Fruit fly (Drosophila melanogaster) whole organism: ENCODE data around the gene CG31717.

Source experiments
- CG8478 ChIP-seq: fragments of >200 bp; optimal IDR thresholded peaks from 2 replicates; lab custom pipeline; 2018; ENCODE audit warnings: inconsistent platforms
- Dll ChIP-seq: fragments of >200 bp; optimal IDR thresholded peaks from 2 replicates; lab custom pipeline; 2017
- EcR ChIP-seq, 2 experiments: fragments of >200 bp; optimal IDR thresholded peaks; 2 replicates each; lab custom pipeline; 2017; ENCODE audit warnings: missing biosample characterization in 2 of 2, missing genetic modification characterization in 2 of 2, missing genetic modification reagents in 2 of 2
- pan ChIP-seq: fragments of >200 bp; optimal IDR thresholded peaks from 2 replicates; lab custom pipeline; 2017
- psq ChIP-seq: fragments of >200 bp; optimal IDR thresholded peaks from 2 replicates; lab custom pipeline; 2017
- usp ChIP-seq: fragments of >200 bp; optimal IDR thresholded peaks from 2 replicates; lab custom pipeline; 2017; ENCODE audit warnings: missing biosample characterization, missing genetic modification characterization, mixed read lengths

CG31717 gene

dm6 chr2L:10263343-10263744 lies 12.8 kb downstream of the CG31717 start, which contains the start of gene Rsf1:
TSS of gene Rsf1 (minus strand) at chr2L:10263554.
- TF ChIP-seq EcR (GFP tag; optimal IDR thresholded peaks at IDR 0.05; lab: Kevin White, UChicago), result no peak
- no peak for TF ChIP-seq psq (lab: Kevin White, UChicago)
- TF ChIP-seq usp (GFP tag; lab: Kevin White, UChicago), result no peak
- no peak for TF ChIP-seq pan (lab: Kevin White, UChicago)
- TF ChIP-seq Dll (lab: Kevin White, UChicago), result no peak

dm6 chr2L:10263830-10264634 lies 13.5 kb downstream of the CG31717 start, which contains the start of gene REPTOR-BP:
TSS of gene REPTOR-BP (plus strand) at chr2L:10264125.
- TF ChIP-seq EcR (GFP tag; optimal IDR thresholded peaks at IDR 0.05; lab: Kevin White, UChicago), result no peak
- no peak for TF ChIP-seq psq (lab: Kevin White, UChicago)
- no peak for TF ChIP-seq pan (lab: Kevin White, UChicago)
- TF ChIP-seq Dll (lab: Kevin White, UChicago), result no peak
- TF ChIP-seq usp (GFP tag; lab: Kevin White, UChicago), result no peak
- no peak for TF ChIP-seq CG8478 (lab: Kevin White, UChicago)

- TF ChIP-seq EcR (GFP tag; optimal IDR thresholded peaks at IDR 0.05; lab: Kevin White, UChicago) (no peak), psq (lab: Kevin White, UChicago) (no peak), Dll (lab: Kevin White, UChicago) (no peak), CG8478 (lab: Kevin White, UChicago) (no peak), pan (lab: Kevin White, UChicago) (no peak), usp (GFP tag; lab: Kevin White, UChicago) (no peak)
Measured at dm6 chr2L:10265129-10265528, 14.6 kb downstream of the CG31717 start, which contains the start of gene Mob3. TSS of gene Mob3 (plus strand) at chr2L:10265336.

- TF ChIP-seq usp (GFP tag; lab: Kevin White, UChicago), result no peak
- TF ChIP-seq Dll (lab: Kevin White, UChicago), result no peak
- no peak for TF ChIP-seq CG8478 (lab: Kevin White, UChicago)
- TF ChIP-seq psq (lab: Kevin White, UChicago), result no peak
- no peak for TF ChIP-seq pan (lab: Kevin White, UChicago)
- TF ChIP-seq EcR (GFP tag; optimal IDR thresholded peaks at IDR 0.05; lab: Kevin White, UChicago), result no peak
Measured at dm6 chr2L:10266511-10266910, 16.0 kb downstream of the CG31717 start, which contains the start of gene CG4953. TSS of gene CG4953 (plus strand) at chr2L:10266703.

dm6 chr2L:10268688-10269087 lies 18.2 kb downstream of the CG31717 start, which contains the start of gene CG4957:
TSS of gene CG4957 (plus strand) at chr2L:10268872.
- no peak for TF ChIP-seq Dll (lab: Kevin White, UChicago)
- TF ChIP-seq CG8478 (lab: Kevin White, UChicago), result no peak
- no peak for TF ChIP-seq EcR (GFP tag; optimal IDR thresholded peaks at IDR 0.05; lab: Kevin White, UChicago)

- no peak for TF ChIP-seq psq (lab: Kevin White, UChicago)
- TF ChIP-seq usp (GFP tag; lab: Kevin White, UChicago), result no peak
- no peak for TF ChIP-seq pan (lab: Kevin White, UChicago)
- TF ChIP-seq Dll (lab: Kevin White, UChicago), result no peak
- no peak for TF ChIP-seq CG8478 (lab: Kevin White, UChicago)
- TF ChIP-seq EcR (GFP tag; optimal IDR thresholded peaks at IDR 0.05; lab: Kevin White, UChicago), result no peak
Measured at dm6 chr2L:10269854-10270253, 19.3 kb downstream of the CG31717 start, which contains the start of gene Mulk. TSS of gene Mulk (plus strand) at chr2L:10270051.

dm6 chr2L:10272224-10272623 lies 21.7 kb downstream of the CG31717 start, which contains the start of gene trk:
TSS of gene trk (minus strand) at chr2L:10272324.
- TF ChIP-seq pan (lab: Kevin White, UChicago), result no peak
- TF ChIP-seq usp (GFP tag; lab: Kevin White, UChicago), result no peak
- TF ChIP-seq Dll (lab: Kevin White, UChicago), result no peak
- no peak for TF ChIP-seq CG8478 (lab: Kevin White, UChicago)
- TF ChIP-seq psq (lab: Kevin White, UChicago), result no peak
- TF ChIP-seq EcR (GFP tag; optimal IDR thresholded peaks at IDR 0.05; lab: Kevin White, UChicago), result no peak

- TF ChIP-seq CG8478 (lab: Kevin White, UChicago), result no peak
- TF ChIP-seq pan (lab: Kevin White, UChicago), result no peak
Measured at dm6 chr2L:10276436-10276835, 25.9 kb downstream of the CG31717 start.

- TF ChIP-seq usp (GFP tag; lab: Kevin White, UChicago) (no peak), psq (lab: Kevin White, UChicago) (no peak), EcR (GFP tag; optimal IDR thresholded peaks at IDR 0.05; lab: Kevin White, UChicago) (no peak), CG8478 (lab: Kevin White, UChicago) (no peak), pan (lab: Kevin White, UChicago) (no peak), Dll (lab: Kevin White, UChicago) (no peak)
Measured at dm6 chr2L:10276846-10277245, 26.3 kb downstream of the CG31717 start.

dm6 chr2L:10277362-10277761 lies 26.8 kb downstream of the CG31717 start:
- TF ChIP-seq Dll (lab: Kevin White, UChicago) (no peak), usp (GFP tag; lab: Kevin White, UChicago) (no peak), CG8478 (lab: Kevin White, UChicago) (no peak), EcR (GFP tag; optimal IDR thresholded peaks at IDR 0.05; lab: Kevin White, UChicago) (no peak), pan (lab: Kevin White, UChicago) (no peak), psq (lab: Kevin White, UChicago) (no peak)

- TF ChIP-seq Dll (lab: Kevin White, UChicago) (no peak), pan (lab: Kevin White, UChicago) (no peak), usp (GFP tag; lab: Kevin White, UChicago) (no peak), EcR (GFP tag; optimal IDR thresholded peaks at IDR 0.05; lab: Kevin White, UChicago) (no peak), psq (lab: Kevin White, UChicago) (no peak), CG8478 (lab: Kevin White, UChicago) (no peak)
Measured at dm6 chr2L:10278658-10279057, 28.1 kb downstream of the CG31717 start, which contains the start of gene Utx. TSS of gene Utx (minus strand) at chr2L:10278811.
